Worm (Caenorhabditis elegans): ENCODE measurements around the gene ZK1055.7.

The ZK1055.7 gene

ce11 chrV:6593700-6594244 lies 11.4 kb downstream of the ZK1055.7 start, which contains the start of gene hcp-1:
Gene hcp-1, plus strand, starts transcription at chrV:6594194.
- TF ChIP-seq ceh-8 (GFP tag; optimal IDR thresholded peaks at IDR 0.05): no peak
- TF ChIP-seq rnt-1 (tag; optimal IDR thresholded peaks at IDR 0.05): peak; percentile 37
- no peak for TF ChIP-seq nhr-47 (tag; optimal IDR thresholded peaks at IDR 0.05)
- peak; percentile 46 for TF ChIP-seq snu-23 (GFP tag; optimal IDR thresholded peaks at IDR 0.05)
- TF ChIP-seq jun-1 (tag; optimal IDR thresholded peaks at IDR 0.05): no peak
- TF ChIP-seq C04F5.9 (tag; optimal IDR thresholded peaks at IDR 0.05): no peak
- peak; percentile 57 for TF ChIP-seq mep-1 (tag; optimal IDR thresholded peaks at IDR 0.05)
- no peak for TF ChIP-seq nhr-76 (tag; optimal IDR thresholded peaks at IDR 0.05)
- TF ChIP-seq blmp-1 (tag; optimal IDR thresholded peaks at IDR 0.05): peak; percentile 83
- no peak for TF ChIP-seq hlh-17 (GFP tag; optimal IDR thresholded peaks at IDR 0.05; ENCODE audit: borderline replicate concordance)
- peak; percentile 3; the same call in 1 of the 2 replicates for TF ChIP-seq isw-1 (GFP tag; IDR thresholded peaks at IDR 0.05)
- TF ChIP-seq skn-1 (tag; optimal IDR thresholded peaks at IDR 0.05): no peak
- no peak for TF ChIP-seq fkh-10 (GFP tag; optimal IDR thresholded peaks at IDR 0.05)
- no peak for TF ChIP-seq ceh-63 (GFP tag; optimal IDR thresholded peaks at IDR 0.05)
- no peak for TF ChIP-seq elt-3 (tag; optimal IDR thresholded peaks at IDR 0.05)
- TF ChIP-seq vab-15 (tag; optimal IDR thresholded peaks at IDR 0.05): no peak
- no peak for TF ChIP-seq elt-2 (tag; optimal IDR thresholded peaks at IDR 0.05)
- peak; percentile 61 for TF ChIP-seq C16A3.4 (tag; optimal IDR thresholded peaks at IDR 0.05)
- TF ChIP-seq egl-13 (tag; optimal IDR thresholded peaks at IDR 0.05): no peak
- peak; percentile 84 to 95 for TF ChIP-seq lin-35 (GFP tag; optimal IDR thresholded peaks at IDR 0.05)
- peak; percentile 20 for TF ChIP-seq nhr-20 (tag; optimal IDR thresholded peaks at IDR 0.05)
- TF ChIP-seq sox-4 (tag; optimal IDR thresholded peaks at IDR 0.05): no peak
- TF ChIP-seq dpl-1 (GFP tag; optimal IDR thresholded peaks at IDR 0.05): peak; percentile 87 to 91 (median 88)
- no peak for TF ChIP-seq nhr-12 (tag; optimal IDR thresholded peaks at IDR 0.05)
- TF ChIP-seq F16B12.6 (tag; optimal IDR thresholded peaks at IDR 0.05): peak; percentile 29
- no peak for TF ChIP-seq fkh-8 (tag; optimal IDR thresholded peaks at IDR 0.05)
- TF ChIP-seq ceh-90 (tag; optimal IDR thresholded peaks at IDR 0.05): no peak
- TF ChIP-seq lsy-2 (tag; optimal IDR thresholded peaks at IDR 0.05): peak in 1 of 2 experiments; percentile 72
- no peak for TF ChIP-seq aha-1 (tag; optimal IDR thresholded peaks at IDR 0.05)
- TF ChIP-seq lin-14 (GFP tag; optimal IDR thresholded peaks at IDR 0.05): no peak
- TF ChIP-seq sup-37 (GFP tag; optimal IDR thresholded peaks at IDR 0.05): no peak
- TF ChIP-seq lin-39 (tag; optimal IDR thresholded peaks at IDR 0.05): no peak
- peak; percentile 12 for TF ChIP-seq lin-15B (tag; optimal IDR thresholded peaks at IDR 0.05)
- no peak for TF ChIP-seq pag-3 (tag; optimal IDR thresholded peaks at IDR 0.05; ENCODE audit: borderline replicate concordance, insufficient read depth)
- no peak for TF ChIP-seq nhr-28 (tag; optimal IDR thresholded peaks at IDR 0.05)
- peak; percentile 9 for TF ChIP-seq swsn-7 (tag; optimal IDR thresholded peaks at IDR 0.05)
- TF ChIP-seq mab-9 (GFP tag; IDR thresholded peaks at IDR 0.05): no peak
- peak; percentile 91 to 95 for TF ChIP-seq efl-1 (optimal IDR thresholded peaks at IDR 0.05)
- peak; percentile 89 to 99 for TF ChIP-seq efl-1 (GFP tag; optimal IDR thresholded peaks at IDR 0.05 in 1 of 2)
- peak; percentile 41 for TF ChIP-seq xbp-1 (tag; optimal IDR thresholded peaks at IDR 0.05)
- TF ChIP-seq hlh-4 (tag; optimal IDR thresholded peaks at IDR 0.05): no peak
- TF ChIP-seq unc-130 (tag; optimal IDR thresholded peaks at IDR 0.05): peak; percentile 36

- no peak for TF ChIP-seq zag-1 (tag; optimal IDR thresholded peaks at IDR 0.05)
These were observed 14.9 kb downstream of the ZK1055.7 start, which contains the start of gene ZK1055.2 for ce11 chrV:6590283-6590682. Gene ZK1055.2, plus strand, starts transcription at chrV:6590583.
